Worm (Caenorhabditis elegans) whole organism, L4 larva: ENCODE data around the gene srh-25.

Experiments used
- F37D6.2 ChIP-seq: sonication (generic microtip); optimal IDR thresholded peaks from 2 replicates; lab custom pipeline; 2016; ENCODE audit warnings: mild to moderate bottlenecking, missing genetic modification characterization, missing compliant biosample characterization
- T26A8.4 ChIP-seq: fragments of 200-800 bp; sonication (Bioruptor generic); IDR thresholded peaks from 2 replicates; pipeline ENCODE4 v1.3.6; 2022; ENCODE audit warnings: missing genetic modification characterization, missing compliant biosample characterization
- ceh-62 ChIP-seq: sonication (generic microtip); optimal IDR thresholded peaks from 2 replicates; lab custom pipeline; 2017; ENCODE audit warnings: missing biosample characterization, missing genetic modification characterization
- ces-1 ChIP-seq: fragments of 150-350 bp; sonication (generic microtip); optimal IDR thresholded peaks from 4 replicates; lab custom pipeline; 2014; ENCODE audit warnings: missing biosample characterization, missing genetic modification reagents, missing genetic modification characterization
- ctbp-1 ChIP-seq: fragments of 200-800 bp; sonication (Bioruptor generic); IDR thresholded peaks from 2 replicates; pipeline ENCODE4 v1.3.6; 2022; ENCODE audit warnings: missing genetic modification reagents, missing genetic modification characterization, missing compliant biosample characterization
- daf-12 ChIP-seq: fragments of 150-350 bp; optimal IDR thresholded peaks from 2 replicates; lab custom pipeline; 2014; ENCODE audit warnings: missing biosample characterization, missing genetic modification reagents, missing genetic modification characterization
- daf-16 ChIP-seq, 3 experiments: sonication (generic microtip); optimal IDR thresholded peaks; 2 replicates each; lab custom pipeline; 2016 to 2017; ENCODE audit warnings: missing genetic modification characterization in 3 of 3, missing genetic modification reagents in 3 of 3, mild to moderate bottlenecking in 2 of 3, missing compliant biosample characterization in 2 of 3, missing biosample characterization in 1 of 3, moderate library complexity in 1 of 3
- dmd-6 ChIP-seq: fragments of 200-800 bp; sonication (Bioruptor generic); IDR thresholded peaks from 2 replicates; pipeline ENCODE4 v1.3.6; 2022; ENCODE audit warnings: missing genetic modification reagents, missing genetic modification characterization, missing compliant biosample characterization
- dve-1 ChIP-seq: sonication (generic microtip); optimal IDR thresholded peaks from 2 replicates; lab custom pipeline; 2017; ENCODE audit warnings: antibody characterized with exemption, mild to moderate bottlenecking, missing genetic modification characterization, missing compliant biosample characterization; ENCODE audit not compliant: insufficient read depth
- fos-1 ChIP-seq: fragments of 150-350 bp; optimal IDR thresholded peaks from 2 replicates; lab custom pipeline; 2014; ENCODE audit warnings: missing biosample characterization, missing genetic modification characterization
- hlh-11 ChIP-seq: fragments of 200-800 bp; sonication (Bioruptor generic); optimal IDR thresholded peaks from 2 replicates; lab custom pipeline; 2018; ENCODE audit warnings: mild to moderate bottlenecking, missing genetic modification characterization, missing compliant biosample characterization
- jun-1 ChIP-seq: fragments of 150-350 bp; optimal IDR thresholded peaks from 2 replicates; lab custom pipeline; 2014; ENCODE audit warnings: missing biosample characterization, missing genetic modification reagents, missing genetic modification characterization
- lin-1 ChIP-seq: fragments of 200-800 bp; sonication (Bioruptor generic); IDR thresholded peaks from 2 replicates; pipeline ENCODE4 v1.3.6; 2022; ENCODE audit warnings: missing genetic modification reagents, missing genetic modification characterization, missing compliant biosample characterization
- lin-29 ChIP-seq: fragments of 200-800 bp; sonication (Bioruptor generic); IDR thresholded peaks from 2 replicates; pipeline ENCODE4 v1.3.6; 2022; ENCODE audit warnings: missing genetic modification reagents, missing genetic modification characterization, missing compliant biosample characterization
- lin-39 ChIP-seq: fragments of 150-350 bp; optimal IDR thresholded peaks from 2 replicates; lab custom pipeline; 2014; ENCODE audit warnings: missing biosample characterization, missing genetic modification reagents, missing genetic modification characterization
- madf-5 ChIP-seq, 2 experiments: fragments of 200-800 bp; sonication (Bioruptor generic); IDR thresholded peaks; 2 replicates each; pipeline ENCODE4 v1.3.6; 2022; ENCODE audit warnings: missing compliant biosample characterization in 2 of 2, missing genetic modification characterization in 2 of 2
- mdl-1 ChIP-seq, 2 experiments: fragments of 150-350 bp in 1 of 2; sonication (generic microtip) in 1 of 2; optimal IDR thresholded peaks; 2 replicates each; lab custom pipeline; 2014 to 2017; ENCODE audit warnings: missing biosample characterization in 2 of 2, missing genetic modification characterization in 2 of 2
- mes-2 ChIP-seq: sonication (generic microtip); optimal IDR thresholded peaks from 2 replicates; lab custom pipeline; 2016; ENCODE audit warnings: missing genotype, mild to moderate bottlenecking, missing genetic modification characterization, missing compliant biosample characterization; ENCODE audit not compliant: poor library complexity, severe bottlenecking
- nhr-102 ChIP-seq: sonication (generic microtip); optimal IDR thresholded peaks from 2 replicates; lab custom pipeline; 2016; ENCODE audit warnings: mild to moderate bottlenecking, missing genetic modification characterization, moderate library complexity, missing compliant biosample characterization
- nhr-11 ChIP-seq: fragments of 150-350 bp; optimal IDR thresholded peaks from 2 replicates; lab custom pipeline; 2014; ENCODE audit warnings: missing biosample characterization, missing genetic modification characterization
- nhr-28 ChIP-seq: fragments of 150-350 bp; optimal IDR thresholded peaks from 2 replicates; lab custom pipeline; 2014; ENCODE audit warnings: missing biosample characterization, missing genetic modification characterization
- nhr-41 ChIP-seq: fragments of 200-800 bp; sonication (Bioruptor generic); IDR thresholded peaks from 2 replicates; pipeline ENCODE4 v1.3.6; 2022; ENCODE audit warnings: missing genetic modification reagents, missing genetic modification characterization, missing compliant biosample characterization
- nhr-6 ChIP-seq: fragments of 150-350 bp; optimal IDR thresholded peaks from 2 replicates; lab custom pipeline; 2014; ENCODE audit warnings: missing biosample characterization, missing genetic modification characterization
- nhr-77 ChIP-seq: fragments of 150-350 bp; optimal IDR thresholded peaks from 2 replicates; lab custom pipeline; 2014; ENCODE audit warnings: missing biosample characterization, missing genetic modification characterization
- php-3 ChIP-seq: fragments of 200-800 bp; sonication (Bioruptor generic); IDR thresholded peaks from 2 replicates; pipeline ENCODE4 v1.3.6; 2022; ENCODE audit warnings: missing genetic modification reagents, missing genetic modification characterization, missing compliant biosample characterization
- pqm-1 ChIP-seq: sonication (generic microtip); optimal IDR thresholded peaks from 2 replicates; lab custom pipeline; 2017; ENCODE audit warnings: missing biosample characterization, missing genetic modification characterization
- rbr-2 ChIP-seq: sonication (generic microtip); optimal IDR thresholded peaks from 2 replicates; lab custom pipeline; 2016; ENCODE audit warnings: missing genotype, missing genetic modification characterization, missing compliant biosample characterization
- saeg-2 ChIP-seq: fragments of 200-800 bp; sonication (Bioruptor generic); IDR thresholded peaks from 2 replicates; pipeline ENCODE4 v1.3.6; 2022; ENCODE audit warnings: missing genetic modification reagents, missing genetic modification characterization, missing compliant biosample characterization
- spr-1 ChIP-seq: sonication (generic microtip); optimal IDR thresholded peaks from 2 replicates; lab custom pipeline; 2016; ENCODE audit warnings: mild to moderate bottlenecking, missing genetic modification characterization, missing compliant biosample characterization
- tra-1 ChIP-seq: fragments of 200-800 bp; sonication (Bioruptor generic); IDR thresholded peaks from 2 replicates; pipeline ENCODE4 v1.3.6; 2022; ENCODE audit warnings: missing genetic modification reagents, missing genetic modification characterization, missing compliant biosample characterization
- unc-62 ChIP-seq, 3 experiments: fragments of 150-350 bp in 1 of 3; sonication (generic microtip); optimal IDR thresholded peaks in 2 of 3; peaks in 1 of 3; 1 replicate in 1 of 3; 2 replicates in 2 of 3; lab custom pipeline; 2014 to 2017; ENCODE audit warnings: missing biosample characterization in 3 of 3, missing genetic modification characterization in 3 of 3, missing genetic modification reagents in 3 of 3, missing genotype in 1 of 3
- zip-2 ChIP-seq: fragments of 150-350 bp; optimal IDR thresholded peaks from 2 replicates; lab custom pipeline; 2014; ENCODE audit warnings: missing biosample characterization, missing genetic modification characterization

srh-25 gene

DNA sequence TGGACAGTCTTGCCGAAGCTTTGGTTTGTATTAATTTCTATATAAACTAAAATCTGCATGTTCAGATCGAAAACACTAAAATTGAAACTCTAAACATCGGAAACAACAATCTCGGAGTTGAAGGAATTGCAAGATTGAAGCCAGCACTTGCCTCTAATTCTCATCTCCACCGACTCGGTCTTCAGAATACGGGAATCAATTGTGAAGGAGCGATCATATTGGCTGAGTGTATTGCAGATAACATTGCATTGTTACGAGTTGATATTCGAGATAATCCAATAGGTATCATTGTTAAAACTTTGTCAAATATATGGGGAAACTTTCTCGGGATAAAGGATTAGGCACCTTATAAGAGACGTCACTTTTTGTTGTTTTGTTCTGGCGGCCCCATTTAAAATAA, 36.7 kb upstream of the srh-25 start:
- TF ChIP-seq unc-62 (GFP tag; optimal IDR thresholded peaks at IDR 0.05 in 1 of 2; lab: Kevin White, UChicago) (peak in 1 of 2 experiments; percentile 96), unc-62 (tag; optimal IDR thresholded peaks at IDR 0.05; lab: Kevin White, UChicago) (no peak), rbr-2 (tag; lab: Kevin White, UChicago) (no peak)

DNA sequence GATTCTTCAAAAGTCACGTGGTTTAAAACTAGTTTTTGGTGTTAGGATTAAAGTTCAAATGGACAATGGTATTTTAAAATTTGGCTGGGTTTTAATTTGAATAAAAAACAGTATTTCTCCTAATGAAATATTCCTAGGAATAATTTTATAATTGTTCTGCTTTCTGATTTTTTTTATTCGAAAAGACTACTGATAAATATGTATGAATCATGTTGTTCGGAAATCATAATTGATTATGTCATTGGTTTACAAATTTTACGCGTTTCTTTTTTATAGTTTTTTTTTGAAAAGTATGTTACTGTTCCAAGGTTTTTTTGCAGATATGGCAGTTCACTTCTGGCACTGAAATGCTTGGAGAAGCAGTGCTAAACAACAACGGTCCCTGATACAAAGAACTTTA, 34.7 kb upstream of the srh-25 start, which contains the start of gene F28C1.3:
F28C1.3 (plus strand) TSS at position 301 of the 400 bp plus-strand sequence.
- TF ChIP-seq zip-2 (tag; lab: Kevin White, UChicago): no peak
- no peak for TF ChIP-seq ceh-62 (tag; lab: Kevin White, UChicago)
- no peak for TF ChIP-seq ctbp-1 (GFP tag; lab: Robert Waterston, UW)
- TF ChIP-seq jun-1 (tag; lab: Kevin White, UChicago): no peak
- no peak for TF ChIP-seq nhr-102 (tag; lab: Kevin White, UChicago)
- TF ChIP-seq saeg-2 (GFP tag; lab: Robert Waterston, UW): no peak
- TF ChIP-seq madf-5 (GFP tag; IDR thresholded peaks at IDR 0.05; lab: Robert Waterston, UW): no peak
- no peak for TF ChIP-seq spr-1 (tag; lab: Kevin White, UChicago)
- no peak for TF ChIP-seq T26A8.4 (GFP tag; lab: Robert Waterston, UW)
- TF ChIP-seq, all 104 proteins: peak for 0

DNA sequence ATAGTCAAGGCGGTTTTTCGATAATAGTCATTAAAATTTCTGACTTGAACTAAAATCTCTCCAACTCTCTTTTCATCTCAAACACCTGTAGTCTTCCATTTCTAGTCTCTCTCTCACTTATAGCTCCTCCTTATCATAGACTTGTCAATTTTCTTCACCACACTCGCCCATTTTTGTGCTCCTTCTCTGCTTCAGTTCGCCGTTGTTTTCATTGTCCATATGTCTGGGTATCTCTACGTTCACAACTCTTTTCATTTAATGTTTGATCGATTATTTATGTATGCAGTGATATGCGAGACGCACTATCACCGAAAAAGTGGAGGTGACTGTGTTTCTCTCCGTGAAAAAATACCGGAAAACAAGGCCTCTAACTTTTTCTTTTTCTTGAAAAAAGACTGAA, 34.1 kb upstream of the srh-25 start:
- TF ChIP-seq dve-1 (tag; lab: Kevin White, UChicago) (peak; percentile 71), pqm-1 (peak; percentile 96), tra-1 (peak; percentile 52; the same call in 1 of the 2 replicates), mes-2 (tag; lab: Kevin White, UChicago) (peak; percentile 42), ceh-62 (tag; lab: Kevin White, UChicago) (no peak), nhr-28 (tag; lab: Kevin White, UChicago) (peak; percentile 94), nhr-11 (tag; lab: Kevin White, UChicago) (peak; percentile 9), dmd-6 (GFP tag; lab: Robert Waterston, UW) (peak; percentile 93), fos-1 (tag; lab: Kevin White, UChicago) (peak; percentile 11), php-3 (peak; percentile 90), lin-29 (GFP tag; lab: Robert Waterston, UW) (no peak), nhr-102 (tag; lab: Kevin White, UChicago) (peak; percentile 37), nhr-41 (GFP tag; lab: Robert Waterston, UW) (no peak), nhr-77 (tag; lab: Kevin White, UChicago) (peak; percentile 71), lin-1 (GFP tag; lab: Robert Waterston, UW) (peak; percentile 45; the same call in 1 of the 2 replicates), mdl-1 (tag; optimal IDR thresholded peaks at IDR 0.05; lab: Kevin White, UChicago) (no peak), unc-62 (GFP tag; optimal IDR thresholded peaks at IDR 0.05 in 1 of 2; lab: Kevin White, UChicago) (peak in 1 of 2 experiments; percentile 72), unc-62 (tag; optimal IDR thresholded peaks at IDR 0.05; lab: Kevin White, UChicago) (no peak), daf-12 (tag; lab: Kevin White, UChicago) (no peak), ces-1 (GFP tag; lab: Kevin White, UChicago) (no peak), daf-16 (GFP tag; optimal IDR thresholded peaks at IDR 0.05; lab: Kevin White, UChicago) (no peak), daf-16 (tag; optimal IDR thresholded peaks at IDR 0.05; lab: Kevin White, UChicago) (peak; percentile 93), hlh-11 (tag; lab: Kevin White, UChicago) (peak; percentile 89)

- TF ChIP-seq nhr-6 (tag; lab: Kevin White, UChicago): peak; percentile 55
- TF ChIP-seq F37D6.2 (tag; lab: Kevin White, UChicago): no peak
- no peak for TF ChIP-seq madf-5 (GFP tag; IDR thresholded peaks at IDR 0.05; lab: Robert Waterston, UW)
- no peak for TF ChIP-seq lin-39 (tag; lab: Kevin White, UChicago)
These were observed 33.0 kb upstream of the srh-25 start for ce11 chrV:12466653-12467052.
